Fruit fly (Drosophila melanogaster) whole organism, embryonic: Measurements from ENCODE around the gene CG44836.

Experiments used
- Aef1 ChIP-seq: fragments of 200-800 bp; sonication (Bioruptor generic); IDR thresholded peaks from 3 replicates; pipeline ENCODE4 v1.3.6; 2022; ENCODE audit warnings: missing biosample characterization, missing genetic modification characterization
- CG10274 ChIP-seq: fragments of 200-800 bp; sonication (Bioruptor generic); optimal IDR thresholded peaks from 3 replicates; lab custom pipeline; 2017; ENCODE audit warnings: missing biosample characterization, mild to moderate bottlenecking, missing genetic modification characterization
- CG11093 ChIP-seq: fragments of 200-800 bp; sonication (Bioruptor generic); IDR thresholded peaks from 3 replicates; pipeline ENCODE4 v1.3.6; 2022; ENCODE audit warnings: missing biosample characterization, missing genetic modification characterization
- CG1832 ChIP-seq: fragments of 200-800 bp; sonication (Bioruptor generic); optimal IDR thresholded peaks from 2 replicates; lab custom pipeline; 2017; ENCODE audit warnings: missing biosample characterization, mild to moderate bottlenecking, missing genetic modification characterization, inconsistent platforms
- CG18764 ChIP-seq: fragments of 200-800 bp; sonication (Bioruptor generic); optimal IDR thresholded peaks from 3 replicates; lab custom pipeline; 2016; ENCODE audit warnings: missing biosample characterization, missing genetic modification characterization
- CG2116 ChIP-seq: fragments of 200-800 bp; sonication (Bioruptor generic); optimal IDR thresholded peaks from 3 replicates; lab custom pipeline; 2018; ENCODE audit warnings: missing biosample characterization, mild to moderate bottlenecking, missing genetic modification characterization
- CG34422 ChIP-seq: fragments of 200-800 bp; sonication (Bioruptor generic); IDR thresholded peaks from 3 replicates; pipeline ENCODE4 v1.3.6; 2022; ENCODE audit warnings: missing biosample characterization, missing genetic modification characterization
- CG42726 ChIP-seq: fragments of 200-800 bp; sonication (Bioruptor generic); IDR thresholded peaks from 2 replicates; pipeline ENCODE4 v1.3.6; 2022; ENCODE audit warnings: missing biosample characterization, missing genetic modification characterization; ENCODE audit not compliant: partially characterized antibody
- CG4854 ChIP-seq: fragments of 200-800 bp; sonication (Bioruptor generic); optimal IDR thresholded peaks from 2 replicates; lab custom pipeline; 2016; ENCODE audit warnings: missing biosample characterization, missing genetic modification characterization, inconsistent platforms
- CG5953 ChIP-seq: fragments of 200-800 bp; sonication (Bioruptor generic); IDR thresholded peaks from 2 replicates; pipeline ENCODE4 v1.3.6; 2022; ENCODE audit warnings: missing biosample characterization, missing genetic modification characterization
- CG6254 ChIP-seq: fragments of 200-800 bp; sonication (Bioruptor generic); optimal IDR thresholded peaks from 3 replicates; lab custom pipeline; 2017; ENCODE audit warnings: mild to moderate bottlenecking, missing biosample characterization, missing genetic modification reagents, missing genetic modification characterization
- CG6689 ChIP-seq: fragments of 200-800 bp; sonication (Bioruptor generic); IDR thresholded peaks from 2 replicates; pipeline ENCODE4 v1.3.6; 2022; ENCODE audit warnings: missing biosample characterization, missing genetic modification characterization
- CG6791 ChIP-seq: fragments of 200-800 bp; sonication (Bioruptor generic); IDR thresholded peaks from 3 replicates; pipeline ENCODE4 v1.3.6; 2022; ENCODE audit warnings: missing biosample characterization, missing genetic modification characterization; ENCODE audit not compliant: partially characterized antibody
- CG6813 ChIP-seq: fragments of 200-800 bp; sonication (Bioruptor generic); optimal IDR thresholded peaks from 2 replicates; lab custom pipeline; 2017; ENCODE audit warnings: missing biosample characterization, missing genetic modification characterization, mild to moderate bottlenecking, moderate library complexity, missing genetic modification reagents
- CG9609 ChIP-seq: fragments of 200-800 bp; sonication (Bioruptor generic); optimal IDR thresholded peaks from 3 replicates; lab custom pipeline; 2016; ENCODE audit warnings: missing biosample characterization, missing genetic modification characterization
- D ChIP-seq, 2 experiments: fragments of 200-800 bp in 1 of 2; fragments of >200 bp in 1 of 2; sonication (Bioruptor generic) in 1 of 2; optimal IDR thresholded peaks; 2 replicates in 1 of 2; 3 replicates in 1 of 2; lab custom pipeline; 2017; ENCODE audit warnings: mild to moderate bottlenecking in 1 of 2, missing biosample characterization in 1 of 2, missing genetic modification characterization in 1 of 2, missing genetic modification reagents in 1 of 2
- D19A ChIP-seq: fragments of 200-800 bp; optimal IDR thresholded peaks from 3 replicates; lab custom pipeline; 2019; ENCODE audit warnings: missing biosample characterization, mild to moderate bottlenecking, missing genetic modification characterization, moderate library complexity
- Dek ChIP-seq: fragments of 200-800 bp; sonication (Bioruptor generic); optimal IDR thresholded peaks from 3 replicates; lab custom pipeline; 2019; ENCODE audit warnings: missing biosample characterization, mild to moderate bottlenecking, missing genetic modification characterization, moderate library complexity
- E2f2 ChIP-seq: fragments of 200-800 bp; sonication (Bioruptor generic); IDR thresholded peaks from 2 replicates; pipeline ENCODE4 v1.3.6; 2022; ENCODE audit warnings: missing biosample characterization, missing genetic modification characterization
- Ets97D ChIP-seq: fragments of 200-800 bp; sonication (Bioruptor generic); optimal IDR thresholded peaks from 3 replicates; lab custom pipeline; 2016; ENCODE audit warnings: missing biosample characterization, missing genetic modification characterization
- HLH54F ChIP-seq: fragments of 200-800 bp; sonication (Bioruptor generic); optimal IDR thresholded peaks from 3 replicates; lab custom pipeline; 2016; ENCODE audit warnings: missing biosample characterization, missing genetic modification characterization
- Hr78 ChIP-seq, 2 experiments: fragments of 200-800 bp in 1 of 2; fragments of >200 bp in 1 of 2; sonication (Bioruptor generic) in 1 of 2; optimal IDR thresholded peaks; 2 replicates each; lab custom pipeline; 2017 to 2019; ENCODE audit warnings: missing biosample characterization in 2 of 2, missing genetic modification characterization in 2 of 2, mild to moderate bottlenecking in 1 of 2, moderate library complexity in 1 of 2
- Kr ChIP-seq: fragments of 200-800 bp; sonication (Bioruptor generic); optimal IDR thresholded peaks from 2 replicates; lab custom pipeline; 2017; ENCODE audit warnings: missing biosample characterization, mild to moderate bottlenecking, missing genetic modification characterization
- Mad ChIP-seq: fragments of 200-800 bp; sonication (Bioruptor generic); optimal IDR thresholded peaks from 2 replicates; lab custom pipeline; 2016; ENCODE audit warnings: missing biosample characterization, missing genetic modification characterization
- NFAT ChIP-seq: fragments of 200-800 bp; sonication (Bioruptor generic); IDR thresholded peaks from 2 replicates; pipeline ENCODE4 v1.3.6; 2022; ENCODE audit warnings: missing biosample characterization, missing genetic modification characterization
- Sox102F ChIP-seq: fragments of 200-800 bp; sonication (Bioruptor generic); optimal IDR thresholded peaks from 2 replicates; lab custom pipeline; 2018; ENCODE audit warnings: missing biosample characterization, mild to moderate bottlenecking, missing genetic modification characterization, moderate library complexity
- Stat92E ChIP-seq, 3 experiments: fragments of >200 bp in 2 of 3; fragments of 200-800 bp in 1 of 3; sonication (Bioruptor generic) in 1 of 3; optimal IDR thresholded peaks; 2 replicates each; lab custom pipeline; 2017 to 2019; ENCODE audit warnings: missing biosample characterization in 3 of 3, missing genetic modification characterization in 3 of 3, mild to moderate bottlenecking in 1 of 3, moderate library complexity in 1 of 3
- ac ChIP-seq: fragments of 200-800 bp; sonication (Bioruptor generic); optimal IDR thresholded peaks from 3 replicates; lab custom pipeline; 2017; ENCODE audit warnings: missing biosample characterization, mild to moderate bottlenecking, missing genetic modification characterization
- az2 ChIP-seq: fragments of 200-800 bp; sonication (Bioruptor generic); optimal IDR thresholded peaks from 3 replicates; lab custom pipeline; 2016; ENCODE audit warnings: missing biosample characterization, missing genetic modification characterization
- bbx ChIP-seq: fragments of 200-800 bp; sonication (Bioruptor generic); IDR thresholded peaks from 2 replicates; pipeline ENCODE4 v1.3.6; 2022; ENCODE audit warnings: missing biosample characterization, missing genetic modification characterization; ENCODE audit not compliant: partially characterized antibody
- bsh ChIP-seq, 2 experiments: fragments of 200-800 bp; sonication (Bioruptor generic); optimal IDR thresholded peaks; 2 replicates each; lab custom pipeline; 2017 to 2018; ENCODE audit warnings: mild to moderate bottlenecking in 2 of 2, missing biosample characterization in 2 of 2, missing genetic modification characterization in 2 of 2, moderate library complexity in 1 of 2
- cg ChIP-seq: fragments of 200-800 bp; sonication (Bioruptor generic); optimal IDR thresholded peaks from 3 replicates; lab custom pipeline; 2019; ENCODE audit warnings: missing biosample characterization, mild to moderate bottlenecking, missing genetic modification characterization, moderate library complexity
- ci ChIP-seq: fragments of 200-800 bp; sonication (Bioruptor generic); IDR thresholded peaks from 3 replicates; pipeline ENCODE4 v1.3.6; 2022; ENCODE audit warnings: missing biosample characterization, missing genetic modification characterization
- corto ChIP-seq: fragments of 200-800 bp; sonication (Bioruptor generic); optimal IDR thresholded peaks from 2 replicates; lab custom pipeline; 2016; ENCODE audit warnings: missing biosample characterization, mild to moderate bottlenecking, missing genetic modification characterization, moderate library complexity
- ewg ChIP-seq: fragments of 200-800 bp; sonication (Bioruptor generic); optimal IDR thresholded peaks from 3 replicates; lab custom pipeline; 2017; ENCODE audit warnings: mild to moderate bottlenecking, missing biosample characterization, missing genetic modification reagents, missing genetic modification characterization
- grn ChIP-seq: fragments of 200-800 bp; sonication (Bioruptor generic); optimal IDR thresholded peaks from 3 replicates; lab custom pipeline; 2017; ENCODE audit warnings: missing biosample characterization, missing genetic modification characterization
- ind ChIP-seq: fragments of 200-800 bp; sonication (Bioruptor generic); optimal IDR thresholded peaks from 3 replicates; lab custom pipeline; 2016; ENCODE audit warnings: missing biosample characterization, missing genetic modification characterization
- lbe ChIP-seq: fragments of 200-800 bp; sonication (Bioruptor generic); optimal IDR thresholded peaks from 2 replicates; lab custom pipeline; 2016; ENCODE audit warnings: missing biosample characterization, mild to moderate bottlenecking, missing genetic modification characterization
- pan ChIP-seq, 4 experiments: fragments of >200 bp in 3 of 4; fragments of 200-800 bp in 1 of 4; sonication (Bioruptor generic) in 1 of 4; optimal IDR thresholded peaks in 3 of 4; IDR thresholded peaks in 1 of 4; 2 replicates each; pipeline versions ENCODE4 v1.3.6 to Lab custom; 2017 to 2022; ENCODE audit warnings: missing biosample characterization in 2 of 4, missing genetic modification characterization in 2 of 4, mixed read lengths in 1 of 4
- phol ChIP-seq: fragments of 200-800 bp; sonication (Bioruptor generic); optimal IDR thresholded peaks from 3 replicates; lab custom pipeline; 2018; ENCODE audit warnings: missing biosample characterization, mild to moderate bottlenecking, missing genetic modification characterization, moderate library complexity
- pros ChIP-seq: fragments of 200-800 bp; sonication (Bioruptor generic); optimal IDR thresholded peaks from 3 replicates; lab custom pipeline; 2019; ENCODE audit warnings: missing biosample characterization, mild to moderate bottlenecking, missing genetic modification characterization, moderate library complexity
- row ChIP-seq: fragments of 200-800 bp; sonication (Bioruptor generic); IDR thresholded peaks from 3 replicates; pipeline ENCODE4 v1.3.6; 2022; ENCODE audit warnings: missing biosample characterization, missing genetic modification characterization
- sd ChIP-seq: fragments of 200-800 bp; sonication (Bioruptor generic); optimal IDR thresholded peaks from 3 replicates; lab custom pipeline; 2018; ENCODE audit warnings: missing biosample characterization, mild to moderate bottlenecking, missing genetic modification characterization, moderate library complexity
- sqz ChIP-seq: fragments of 200-800 bp; sonication (Bioruptor generic); optimal IDR thresholded peaks from 3 replicates; lab custom pipeline; 2018; ENCODE audit warnings: missing biosample characterization, mild to moderate bottlenecking, missing genetic modification characterization

CG44836 gene

dm6 chr3L:16410234-16411119, 10.4 kb upstream of the CG44836 start (continued):
- TF ChIP-seq CG9609 (no peak), Dek (tag; lab: Kevin White, UChicago) (no peak), Ets97D (GFP tag; lab: Kevin White, UChicago) (no peak), Aef1 (GFP tag; lab: Robert Waterston, UW) (no peak), cg (GFP tag; lab: Kevin White, UChicago) (peak; percentile 87), CG11093 (GFP tag; lab: Robert Waterston, UW) (no peak), CG1832 (GFP tag; lab: Kevin White, UChicago) (peak; percentile 42), CG5953 (GFP tag; lab: Robert Waterston, UW) (no peak), CG18764 (GFP tag; lab: Kevin White, UChicago) (no peak), corto (peak; percentile 65), CG42726 (GFP tag; lab: Robert Waterston, UW) (no peak), bbx (0 out of 2 replicates have a peak, but pooled peaks have one; percentile 14), E2f2 (no peak), D19A (tag; lab: Kevin White, UChicago) (no peak), ind (GFP tag; lab: Kevin White, UChicago) (no peak), D (optimal IDR thresholded peaks at IDR 0.05; lab: Kevin White, UChicago) (peak; percentile 69), D (GFP tag; optimal IDR thresholded peaks at IDR 0.05; lab: Kevin White, UChicago) (no peak), Sox102F (GFP tag; lab: Kevin White, UChicago) (no peak), phol (tag; lab: Kevin White, UChicago) (peak; percentile 54), CG34422 (GFP tag; lab: Robert Waterston, UW) (peak; percentile 29; the same call in 1 of the 3 replicates), sd (tag; lab: Kevin White, UChicago) (peak; percentile 3), HLH54F (GFP tag; lab: Kevin White, UChicago) (peak; percentile 21), CG6254 (GFP tag; lab: Kevin White, UChicago) (no peak), CG6791 (0 out of 3 replicates have a peak, but pooled peaks have one; percentile 7), ac (GFP tag; lab: Kevin White, UChicago) (no peak), ewg (GFP tag; lab: Kevin White, UChicago) (peak; percentile 94), lbe (peak; percentile 71), NFAT (GFP tag; lab: Robert Waterston, UW) (0 out of 2 replicates have a peak, but pooled peaks have one; percentile 36), bsh (GFP tag; optimal IDR thresholded peaks at IDR 0.05; lab: Kevin White, UChicago) (peak in 1 of 2 experiments; percentile 75)

- TF ChIP-seq CG10274 (peak; percentile 6), pan (optimal IDR thresholded peaks at IDR 0.05; lab: Kevin White, UChicago) (no peak), pan (GFP tag; optimal IDR thresholded peaks at IDR 0.05 in 1 of 2, IDR thresholded peaks at IDR 0.05 in 1 of 2) (peak in 1 of 2 experiments; percentile 6), az2 (no peak), Kr (no peak), CG4854 (no peak), Mad (GFP tag; lab: Kevin White, UChicago) (no peak), Stat92E (GFP tag; optimal IDR thresholded peaks at IDR 0.05; lab: Kevin White, UChicago) (peak in 1 of 3 experiments; percentile 23), row (no peak), CG6813 (no peak), bsh (GFP tag; optimal IDR thresholded peaks at IDR 0.05; lab: Kevin White, UChicago) (no peak), ci (GFP tag; lab: Robert Waterston, UW) (0 out of 3 replicates have a peak, but pooled peaks have one; percentile 0), Hr78 (GFP tag; optimal IDR thresholded peaks at IDR 0.05; lab: Kevin White, UChicago) (peak in 1 of 2 experiments; percentile 98), sqz (GFP tag; lab: Kevin White, UChicago) (peak; percentile 89), CG6689 (0 out of 2 replicates have a peak, but pooled peaks have one; percentile 8), CG2116 (GFP tag; lab: Kevin White, UChicago) (no peak), pros (GFP tag; lab: Kevin White, UChicago) (peak; percentile 44), grn (peak; percentile 25)
Measured at dm6 chr3L:16409440-16410233, 9.6 kb upstream of the CG44836 start.
